Worm (Caenorhabditis elegans): ENCODE data around the gene srr-1.

- no peak for TF ChIP-seq nhr-77 (tag; optimal IDR thresholded peaks at IDR 0.05)
- TF ChIP-seq unc-39 (tag; optimal IDR thresholded peaks at IDR 0.05), result no peak
- TF ChIP-seq lin-1 (GFP tag; IDR thresholded peaks at IDR 0.05), result no peak
- TF ChIP-seq nhr-25 (tag; optimal IDR thresholded peaks at IDR 0.05; ENCODE audit: borderline replicate concordance, insufficient read depth), result no peak
- TF ChIP-seq zag-1 (tag; optimal IDR thresholded peaks at IDR 0.05), result no peak
- TF ChIP-seq nhr-42 (GFP tag; IDR thresholded peaks at IDR 0.05), result no peak
These were observed 39.7 kb downstream of the srr-1 start, which contains the start of gene F15B9.6 for ce11 chrV:13013844-13014243.
